Fruit fly (Drosophila melanogaster) S2 (cell line): ENCODE results near the gene PIG-Wb.

Source experiments
- CG8478 ChIP-seq: fragments of >200 bp; optimal IDR thresholded peaks from 2 replicates; lab custom pipeline; 2018
- CTCF ChIP-seq, 2 experiments: fragments of >200 bp; optimal IDR thresholded peaks; 2 replicates each; lab custom pipeline; 2018

DNA sequence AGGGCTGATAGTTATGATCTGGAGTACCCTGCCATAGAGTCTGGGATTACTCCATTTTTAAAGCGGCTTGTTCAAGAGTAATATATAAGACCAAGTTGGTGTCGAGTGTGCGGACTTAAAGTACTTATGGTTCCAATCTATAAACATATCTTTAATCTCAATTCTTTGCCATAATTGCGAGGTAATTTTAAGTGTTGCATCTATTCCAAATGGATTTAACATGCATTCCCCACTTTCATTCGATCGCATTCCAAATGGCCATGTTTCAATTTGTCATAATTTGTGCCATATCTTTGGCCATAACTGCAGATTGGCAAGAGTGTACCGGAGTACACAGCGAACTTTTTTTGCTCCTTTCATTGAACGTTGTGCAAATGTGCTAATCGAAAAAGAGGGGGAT is 26.7 kb downstream of the PIG-Wb start:
- TF ChIP-seq CG8478 (lab: Kevin White, UChicago), result no peak
- TF ChIP-seq CTCF (optimal IDR thresholded peaks at IDR 0.05; lab: Kevin White, UChicago), result no peak
